In the genomic region with DNA sequence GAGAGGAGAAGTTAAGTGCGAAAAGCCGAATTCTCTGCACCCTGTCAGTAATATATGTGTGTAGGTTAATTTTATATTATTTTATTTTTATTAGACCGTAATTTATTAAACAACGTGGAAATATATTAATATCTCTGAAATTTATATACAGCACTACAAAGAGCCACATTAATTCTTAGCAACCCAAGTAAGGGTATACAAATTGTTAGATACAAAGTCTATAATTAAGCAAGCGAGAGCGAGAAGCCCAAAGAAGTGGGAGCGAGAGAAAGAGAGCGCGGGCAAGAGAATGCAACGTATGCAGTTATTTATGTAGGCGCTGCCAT, we compare ENCODE assay signal across 2 fruit fly cellular contexts.
TF ChIP-seq lines count a peak whose summit lies in the region.

No protein-coding gene starts in this region.

TF ChIP-seq in whole organism, embryonic, 481 proteins besides CTCF, POLR2A, EP300 and RAD21 (continued from another document and continues in another):
- TF ChIP-seq CG13624 (GFP tag; optimal IDR thresholded peaks at IDR 0.05; lab: Kevin White, UChicago) (peak; percentile 24), HLH3B (GFP tag; IDR thresholded peaks at IDR 0.05; lab: Robert Waterston, UW) (peak; percentile 94), CG7839 (tag; optimal IDR thresholded peaks at IDR 0.05; lab: Kevin White, UChicago) (peak; percentile 95), CG2889 (GFP tag; IDR thresholded peaks at IDR 0.05; lab: Robert Waterston, UW) (peak; percentile 88), CG30431 (GFP tag; optimal IDR thresholded peaks at IDR 0.05; lab: Kevin White, UChicago) (peak; percentile 88), wdn (GFP tag; IDR thresholded peaks at IDR 0.05; lab: Robert Waterston, UW) (peak; percentile 76), CG17361 (GFP tag; IDR thresholded peaks at IDR 0.05; lab: Robert Waterston, UW) (peak; percentile 93), CG2120 (GFP tag; optimal IDR thresholded peaks at IDR 0.05; lab: Kevin White, UChicago) (peak; percentile 25), wek (GFP tag; optimal IDR thresholded peaks at IDR 0.05; lab: Kevin White, UChicago) (peak; percentile 13), CG4617 (GFP tag; optimal IDR thresholded peaks at IDR 0.05; lab: Kevin White, UChicago; ENCODE audit: borderline replicate concordance) (peak; percentile 69), tio (GFP tag; optimal IDR thresholded peaks at IDR 0.05; lab: Kevin White, UChicago) (peak; percentile 86), maf-S (GFP tag; optimal IDR thresholded peaks at IDR 0.05; lab: Kevin White, UChicago) (peak; percentile 5), slou (GFP tag; optimal IDR thresholded peaks at IDR 0.05; lab: Kevin White, UChicago) (no peak), gce (GFP tag; IDR thresholded peaks at IDR 0.05; lab: Robert Waterston, UW) (peak; percentile 78), CG33557 (GFP tag; optimal IDR thresholded peaks at IDR 0.05; lab: Kevin White, UChicago) (peak; percentile 97), HLH54F (GFP tag; optimal IDR thresholded peaks at IDR 0.05; lab: Kevin White, UChicago) (peak; percentile 11), al (GFP tag; IDR thresholded peaks at IDR 0.05; lab: Robert Waterston, UW) (peak; percentile 54), chinmo (GFP tag; IDR thresholded peaks at IDR 0.05; lab: Robert Waterston, UW; ENCODE audit: partially characterized antibody) (no peak), Mes4 (GFP tag; optimal IDR thresholded peaks at IDR 0.05; lab: Kevin White, UChicago) (peak; percentile 3), Optix (GFP tag; IDR thresholded peaks at IDR 0.05; lab: Robert Waterston, UW) (peak; percentile 72; the same call in 2 of the 3 replicates), Sin3A (optimal IDR thresholded peaks at IDR 0.05; lab: Kevin White, UChicago) (no peak), insv (GFP tag; optimal IDR thresholded peaks at IDR 0.05; lab: Kevin White, UChicago) (peak in 1 of 2 experiments; percentile 7), kay (GFP tag; optimal IDR thresholded peaks at IDR 0.05; lab: Kevin White, UChicago) (peak; percentile 76), CG4707 (GFP tag; optimal IDR thresholded peaks at IDR 0.05; lab: Kevin White, UChicago) (peak; percentile 86), B-H2 (GFP tag; optimal IDR thresholded peaks at IDR 0.05; lab: Kevin White, UChicago) (no peak), lov (optimal IDR thresholded peaks at IDR 0.05; lab: Kevin White, UChicago) (no peak), lov (GFP tag; IDR thresholded peaks at IDR 0.05; lab: Robert Waterston, UW) (peak; percentile 96), CG7987 (GFP tag; optimal IDR thresholded peaks at IDR 0.05; lab: Kevin White, UChicago) (peak; percentile 56), cwo (GFP tag; optimal IDR thresholded peaks at IDR 0.05; lab: Kevin White, UChicago) (peak; percentile 71), fd102C (GFP tag; optimal IDR thresholded peaks at IDR 0.05; lab: Kevin White, UChicago) (peak; percentile 76), CG13424 (tag; optimal IDR thresholded peaks at IDR 0.05; lab: Kevin White, UChicago) (peak; percentile 95), CG10321 (GFP tag; IDR thresholded peaks at IDR 0.05; lab: Robert Waterston, UW) (peak; percentile 46; the same call in 1 of the 2 replicates), Rfx (GFP tag; IDR thresholded peaks at IDR 0.05; lab: Robert Waterston, UW) (peak; percentile 83), peb (GFP tag; IDR thresholded peaks at IDR 0.05; lab: Robert Waterston, UW) (peak; percentile 90), Oaz (GFP tag; IDR thresholded peaks at IDR 0.05; lab: Robert Waterston, UW) (0 out of 2 replicates have a peak, but pooled peaks have one; percentile 14), CG15479 (GFP tag; optimal IDR thresholded peaks at IDR 0.05; lab: Kevin White, UChicago) (no peak), Aef1 (GFP tag; IDR thresholded peaks at IDR 0.05; lab: Robert Waterston, UW) (peak; percentile 86), Dref (GFP tag; IDR thresholded peaks at IDR 0.05; lab: Robert Waterston, UW) (no peak), CG6813 (GFP tag; optimal IDR thresholded peaks at IDR 0.05; lab: Kevin White, UChicago) (peak; percentile 86), CG12104 (GFP tag; optimal IDR thresholded peaks at IDR 0.05; lab: Kevin White, UChicago) (peak; percentile 88), ftz-f1 (GFP tag; optimal IDR thresholded peaks at IDR 0.05; lab: Kevin White, UChicago) (no peak), CG17612 (GFP tag; IDR thresholded peaks at IDR 0.05; lab: Robert Waterston, UW) (peak; percentile 85), Chrac-16 (GFP tag; optimal IDR thresholded peaks at IDR 0.05; lab: Kevin White, UChicago) (peak; percentile 92), CG10462 (GFP tag; optimal IDR thresholded peaks at IDR 0.05; lab: Kevin White, UChicago) (peak; percentile 85), Bgb (GFP tag; IDR thresholded peaks at IDR 0.05; lab: Robert Waterston, UW; ENCODE audit: partially characterized antibody) (no peak), Dek (tag; optimal IDR thresholded peaks at IDR 0.05; lab: Kevin White, UChicago) (peak; percentile 84), Hr51 (GFP tag; optimal IDR thresholded peaks at IDR 0.05; lab: Kevin White, UChicago) (peak; percentile 61 to 88), Nf-YC (tag; optimal IDR thresholded peaks at IDR 0.05; lab: Kevin White, UChicago) (peak; percentile 46), CG3995 (GFP tag; optimal IDR thresholded peaks at IDR 0.05; lab: Kevin White, UChicago) (no peak), CG9727 (GFP tag; optimal IDR thresholded peaks at IDR 0.05; lab: Kevin White, UChicago) (peak; percentile 94), Spps (tag; optimal IDR thresholded peaks at IDR 0.05; lab: Kevin White, UChicago) (peak; percentile 97), CG10959 (GFP tag; IDR thresholded peaks at IDR 0.05; lab: Robert Waterston, UW) (peak; percentile 97), Nf-YA (GFP tag; IDR thresholded peaks at IDR 0.05; lab: Robert Waterston, UW) (peak; percentile 84), CG31388 (GFP tag; optimal IDR thresholded peaks at IDR 0.05; lab: Kevin White, UChicago) (peak; percentile 79), Camta (GFP tag; optimal IDR thresholded peaks at IDR 0.05; lab: Kevin White, UChicago) (peak; percentile 42), her (GFP tag; optimal IDR thresholded peaks at IDR 0.05; lab: Kevin White, UChicago) (no peak), Eip74EF (GFP tag; optimal IDR thresholded peaks at IDR 0.05; lab: Kevin White, UChicago) (peak in 1 of 2 experiments; percentile 94), HLH4C (GFP tag; IDR thresholded peaks at IDR 0.05; lab: Robert Waterston, UW; ENCODE audit: partially characterized antibody) (no peak), Hsf (GFP tag; optimal IDR thresholded peaks at IDR 0.05; lab: Kevin White, UChicago) (peak; percentile 75), CG17568 (GFP tag; optimal IDR thresholded peaks at IDR 0.05; lab: Kevin White, UChicago) (peak; percentile 82), B-H1 (GFP tag; IDR thresholded peaks at IDR 0.05; lab: Robert Waterston, UW) (peak; percentile 88), ken (GFP tag; IDR thresholded peaks at IDR 0.05; lab: Robert Waterston, UW) (peak; percentile 93), CG34224 (GFP tag; IDR thresholded peaks at IDR 0.05; lab: Robert Waterston, UW; ENCODE audit: partially characterized antibody) (no peak)

TF ChIP-seq in whole organism, prepupa, 60 proteins besides CTCF, POLR2A, EP300 and RAD21 (continued from another document):
- peak; percentile 90 for TF ChIP-seq topi (GFP tag; optimal IDR thresholded peaks at IDR 0.05; lab: Kevin White, UChicago)
- TF ChIP-seq CG6276 (GFP tag; optimal IDR thresholded peaks at IDR 0.05; lab: Kevin White, UChicago) = peak; percentile 96
- peak; percentile 90 for TF ChIP-seq CG16779 (tag; optimal IDR thresholded peaks at IDR 0.05; lab: Kevin White, UChicago)
- peak; percentile 78 for TF ChIP-seq CG8319 (GFP tag; optimal IDR thresholded peaks at IDR 0.05; lab: Kevin White, UChicago)
- peak; percentile 86 for TF ChIP-seq CG11762 (GFP tag; optimal IDR thresholded peaks at IDR 0.05; lab: Kevin White, UChicago; ENCODE audit: insufficient read depth)
- peak; percentile 91 for TF ChIP-seq pdm3 (GFP tag; optimal IDR thresholded peaks at IDR 0.05; lab: Kevin White, UChicago)
- TF ChIP-seq CG8119 (GFP tag; IDR thresholded peaks at IDR 0.05; lab: Robert Waterston, UW) = peak; percentile 98
- peak; percentile 86 for TF ChIP-seq Sox102F (GFP tag; optimal IDR thresholded peaks at IDR 0.05; lab: Kevin White, UChicago)
- peak; percentile 89 for TF ChIP-seq CG6792 (GFP tag; optimal IDR thresholded peaks at IDR 0.05; lab: Kevin White, UChicago)
